Worm (Caenorhabditis elegans) whole organism, young adult: Measurements from ENCODE around the gene Y47D3B.12.

ENCODE experiments used
- Y67H2A.10 ChIP-seq: fragments of 200-800 bp; sonication (Bioruptor generic); conservative IDR thresholded peaks from 2 replicates; pipeline ENCODE4 v1.3.6; 2022; ENCODE audit warnings: missing genetic modification reagents, missing genetic modification characterization, missing compliant biosample characterization
- ama-1 ChIP-seq, 3 experiments: fragments of 150-350 bp in 1 of 3; sonication (generic microtip) in 2 of 3; optimal IDR thresholded peaks; 2 replicates each; lab custom pipeline; 2014 to 2018; ENCODE audit warnings: missing biosample characterization in 2 of 3, missing genetic modification characterization in 2 of 3, missing genetic modification reagents in 2 of 3
- die-1 ChIP-seq: sonication (generic microtip); optimal IDR thresholded peaks from 2 replicates; lab custom pipeline; 2016; ENCODE audit warnings: missing genotype, mild to moderate bottlenecking, missing genetic modification characterization, missing compliant biosample characterization
- him-1 ChIP-seq: sonication (generic microtip); optimal IDR thresholded peaks from 2 replicates; lab custom pipeline; 2016; ENCODE audit warnings: missing genotype, missing genetic modification reagents, missing genetic modification characterization, missing compliant biosample characterization
- nfya-2 ChIP-seq: fragments of 200-800 bp; sonication (Bioruptor generic); IDR thresholded peaks from 2 replicates; pipeline ENCODE4 v1.3.6; 2022; ENCODE audit warnings: missing genetic modification reagents, missing genetic modification characterization, missing compliant biosample characterization
- pha-4 ChIP-seq: fragments of 150-350 bp; sonication (generic microtip); optimal IDR thresholded peaks from 2 replicates; lab custom pipeline; 2014; ENCODE audit warnings: missing biosample characterization, missing genetic modification reagents, missing genetic modification characterization
- rpc-1 ChIP-seq, 2 experiments: fragments of 150-350 bp in 1 of 2; sonication (generic microtip) in 1 of 2; optimal IDR thresholded peaks; 2 replicates each; lab custom pipeline; 2014 to 2018; ENCODE audit warnings: missing biosample characterization in 1 of 2, missing genetic modification characterization in 1 of 2, missing genetic modification reagents in 1 of 2, missing genotype in 1 of 2

ce11 chrIII:11361394-11361793, 41.4 kb upstream of the Y47D3B.12 start:
- no peak for TF ChIP-seq die-1 (tag; lab: Kevin White, UChicago)
- no peak for TF ChIP-seq ama-1 (optimal IDR thresholded peaks at IDR 0.05; lab: Kevin White, UChicago)
- no peak for TF ChIP-seq ama-1 (GFP tag; optimal IDR thresholded peaks at IDR 0.05; lab: Kevin White, UChicago)
- TF ChIP-seq him-1 (tag; lab: Kevin White, UChicago), result no peak
- no peak for TF ChIP-seq nfya-2
- no peak for TF ChIP-seq Y67H2A.10
- TF ChIP-seq rpc-1 (optimal IDR thresholded peaks at IDR 0.05; lab: Kevin White, UChicago), result no peak
- no peak for TF ChIP-seq rpc-1 (tag; optimal IDR thresholded peaks at IDR 0.05; lab: Kevin White, UChicago)
- TF ChIP-seq pha-4, result no peak
